Worm (Caenorhabditis elegans) whole organism, late embryonic: ENCODE results near the gene T27E7.1.

Source experiments
- C08G9.2 ChIP-seq: sonication (generic microtip); optimal IDR thresholded peaks from 2 replicates; lab custom pipeline; 2016; ENCODE audit warnings: mild to moderate bottlenecking, missing genetic modification characterization, moderate library complexity, missing compliant biosample characterization
- C38D4.7 ChIP-seq: fragments of 200-800 bp; sonication (Bioruptor generic); optimal IDR thresholded peaks from 2 replicates; lab custom pipeline; 2018; ENCODE audit warnings: mild to moderate bottlenecking, missing genetic modification characterization, moderate library complexity, missing compliant biosample characterization
- F13H6.1 ChIP-seq: sonication (generic microtip); optimal IDR thresholded peaks from 2 replicates; lab custom pipeline; 2016; ENCODE audit warnings: missing genetic modification characterization, missing compliant biosample characterization
- K02D7.2 ChIP-seq: sonication (generic microtip); optimal IDR thresholded peaks from 2 replicates; lab custom pipeline; 2017; ENCODE audit warnings: mild to moderate bottlenecking, missing genetic modification characterization, missing compliant biosample characterization
- K09A11.1 ChIP-seq: sonication (generic microtip); optimal IDR thresholded peaks from 2 replicates; lab custom pipeline; 2017; ENCODE audit warnings: antibody characterized with exemption, mild to moderate bottlenecking, missing genetic modification characterization, missing compliant biosample characterization; ENCODE audit not compliant: insufficient read depth
- Y22D7AL.16 ChIP-seq: sonication (generic microtip); optimal IDR thresholded peaks from 2 replicates; lab custom pipeline; 2016; ENCODE audit warnings: missing genetic modification characterization, missing compliant biosample characterization
- ama-1 ChIP-seq: fragments of 150-350 bp; optimal IDR thresholded peaks from 2 replicates; lab custom pipeline; 2014
- ceh-18 ChIP-seq: sonication (generic microtip); optimal IDR thresholded peaks from 2 replicates; lab custom pipeline; 2016; ENCODE audit warnings: missing genetic modification characterization, missing compliant biosample characterization
- ceh-24 ChIP-seq: sonication (generic microtip); optimal IDR thresholded peaks from 2 replicates; lab custom pipeline; 2016; ENCODE audit warnings: mild to moderate bottlenecking, missing genetic modification characterization, missing compliant biosample characterization
- ceh-30 ChIP-seq: fragments of 150-350 bp; optimal IDR thresholded peaks from 2 replicates; lab custom pipeline; 2014; ENCODE audit warnings: missing biosample characterization, missing genetic modification characterization
- ceh-31 ChIP-seq: sonication (generic microtip); optimal IDR thresholded peaks from 2 replicates; lab custom pipeline; 2016; ENCODE audit warnings: missing genetic modification characterization, missing compliant biosample characterization
- ceh-34 ChIP-seq: sonication (generic microtip); optimal IDR thresholded peaks from 2 replicates; lab custom pipeline; 2016; ENCODE audit warnings: mild to moderate bottlenecking, missing genetic modification characterization, missing compliant biosample characterization
- ceh-45 ChIP-seq: fragments of 200-800 bp; sonication (Bioruptor generic); IDR thresholded peaks from 2 replicates; pipeline ENCODE4 v1.3.6; 2022; ENCODE audit warnings: missing genetic modification reagents, missing genetic modification characterization, missing compliant biosample characterization
- ceh-48 ChIP-seq: sonication (generic microtip); optimal IDR thresholded peaks from 2 replicates; lab custom pipeline; 2016; ENCODE audit warnings: missing genetic modification characterization, inconsistent platforms, missing compliant biosample characterization
- ceh-9 ChIP-seq: sonication (generic microtip); optimal IDR thresholded peaks from 2 replicates; lab custom pipeline; 2016; ENCODE audit warnings: mild to moderate bottlenecking, missing genetic modification characterization, inconsistent platforms, missing compliant biosample characterization
- che-1 ChIP-seq: sonication (generic microtip); optimal IDR thresholded peaks from 2 replicates; lab custom pipeline; 2016; ENCODE audit warnings: mild to moderate bottlenecking, missing genetic modification characterization, missing compliant biosample characterization
- dve-1 ChIP-seq: sonication (generic microtip); optimal IDR thresholded peaks from 2 replicates; lab custom pipeline; 2017; ENCODE audit warnings: antibody characterized with exemption, mild to moderate bottlenecking, missing genetic modification characterization, missing compliant biosample characterization
- elt-4 ChIP-seq: sonication (generic microtip); optimal IDR thresholded peaks from 2 replicates; lab custom pipeline; 2016; ENCODE audit warnings: missing genetic modification characterization, missing compliant biosample characterization
- ets-4 ChIP-seq: sonication (generic microtip); optimal IDR thresholded peaks from 2 replicates; lab custom pipeline; 2016; ENCODE audit warnings: missing genetic modification characterization, missing compliant biosample characterization
- eyg-1 ChIP-seq: sonication (generic microtip); optimal IDR thresholded peaks from 2 replicates; lab custom pipeline; 2016; ENCODE audit warnings: missing genotype, missing genetic modification characterization, missing compliant biosample characterization
- fax-1 ChIP-seq: sonication (generic microtip); optimal IDR thresholded peaks from 2 replicates; lab custom pipeline; 2016; ENCODE audit warnings: missing genotype, missing genetic modification characterization, missing compliant biosample characterization
- hlh-15 ChIP-seq: sonication (generic microtip); optimal IDR thresholded peaks from 2 replicates; lab custom pipeline; 2016; ENCODE audit warnings: missing genetic modification characterization, missing compliant biosample characterization
- hlh-30 ChIP-seq: sonication (generic microtip); optimal IDR thresholded peaks from 2 replicates; lab custom pipeline; 2017; ENCODE audit warnings: antibody characterized with exemption, missing genetic modification characterization, missing compliant biosample characterization; ENCODE audit not compliant: insufficient read depth
- mec-3 ChIP-seq: sonication (generic microtip); optimal IDR thresholded peaks from 2 replicates; lab custom pipeline; 2016; ENCODE audit warnings: borderline replicate concordance, missing genetic modification characterization, missing compliant biosample characterization
- nhr-11 ChIP-seq: fragments of 150-350 bp; optimal IDR thresholded peaks from 2 replicates; lab custom pipeline; 2014; ENCODE audit warnings: missing biosample characterization, missing genetic modification characterization
- pag-3 ChIP-seq: sonication (generic microtip); optimal IDR thresholded peaks from 2 replicates; lab custom pipeline; 2016; ENCODE audit warnings: missing compliant biosample characterization, missing genetic modification characterization, borderline replicate concordance
- pax-1 ChIP-seq: fragments of 150-350 bp; optimal IDR thresholded peaks from 2 replicates; lab custom pipeline; 2014; ENCODE audit warnings: missing biosample characterization, missing genetic modification characterization
- pha-2 ChIP-seq: sonication (generic microtip); optimal IDR thresholded peaks from 2 replicates; lab custom pipeline; 2017; ENCODE audit warnings: mild to moderate bottlenecking, missing genetic modification characterization, missing compliant biosample characterization
- pqm-1 ChIP-seq: sonication (generic microtip); optimal IDR thresholded peaks from 2 replicates; lab custom pipeline; 2016; ENCODE audit warnings: missing genetic modification characterization, missing compliant biosample characterization
- ref-2 ChIP-seq: sonication (generic microtip); optimal IDR thresholded peaks from 2 replicates; lab custom pipeline; 2016; ENCODE audit warnings: missing genetic modification characterization, missing compliant biosample characterization
- rnt-1 ChIP-seq: sonication (generic microtip); optimal IDR thresholded peaks from 2 replicates; lab custom pipeline; 2016; ENCODE audit warnings: missing genetic modification characterization, missing compliant biosample characterization
- sdc-2 ChIP-seq: sonication (generic microtip); optimal IDR thresholded peaks from 2 replicates; lab custom pipeline; 2016; ENCODE audit warnings: missing genotype, missing genetic modification characterization, missing compliant biosample characterization
- sox-4 ChIP-seq: sonication (generic microtip); optimal IDR thresholded peaks from 2 replicates; lab custom pipeline; 2017; ENCODE audit warnings: mild to moderate bottlenecking, missing genetic modification characterization, inconsistent platforms, missing compliant biosample characterization
- tbx-2 ChIP-seq: sonication (generic microtip); optimal IDR thresholded peaks from 2 replicates; lab custom pipeline; 2016; ENCODE audit warnings: missing genetic modification characterization, missing compliant biosample characterization
- tbx-7 ChIP-seq: sonication (generic microtip); optimal IDR thresholded peaks from 2 replicates; lab custom pipeline; 2016; ENCODE audit warnings: missing genotype, missing genetic modification characterization, missing compliant biosample characterization
- unc-3 ChIP-seq, 2 experiments: fragments of 200-800 bp in 1 of 2; sonication (Bioruptor generic) in 1 of 2; sonication (generic microtip) in 1 of 2; conservative IDR thresholded peaks in 1 of 2; optimal IDR thresholded peaks in 1 of 2; 2 replicates each; pipeline versions ENCODE4 v1.3.6 to Lab custom; 2016 to 2022; ENCODE audit warnings: missing compliant biosample characterization in 2 of 2, missing genetic modification characterization in 2 of 2, missing genetic modification reagents in 1 of 2
- unc-55 ChIP-seq: sonication (generic microtip); optimal IDR thresholded peaks from 2 replicates; lab custom pipeline; 2017; ENCODE audit warnings: missing biosample characterization, missing genetic modification reagents, missing genetic modification characterization

T27E7.1 gene

DNA sequence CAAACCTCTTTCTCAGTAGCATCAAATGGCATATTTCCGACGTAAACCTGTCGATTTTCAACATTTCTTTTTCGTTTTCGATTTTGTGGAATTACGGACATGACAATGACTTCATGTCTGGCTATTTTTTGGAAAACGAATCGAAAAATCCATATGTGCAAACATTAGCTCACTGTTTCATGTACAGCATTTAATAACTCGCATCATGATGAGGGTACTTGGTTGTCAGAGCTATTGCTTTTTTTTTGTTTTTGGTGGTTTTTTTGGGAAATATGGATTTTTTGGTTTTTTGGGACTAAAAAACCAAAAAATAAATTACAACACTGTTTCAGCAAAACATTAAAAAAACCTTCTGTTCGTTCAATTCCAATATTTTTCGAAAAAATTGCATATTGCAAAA, 7.2 kb upstream of the T27E7.1 start, which contains the start of gene Y57G11A.5 (continued):
- TF ChIP-seq rnt-1 (tag; lab: Kevin White, UChicago) (no peak), ceh-48 (tag; lab: Kevin White, UChicago) (no peak)

- TF ChIP-seq tbx-2 (tag; lab: Kevin White, UChicago) (no peak), elt-4 (tag; lab: Kevin White, UChicago) (no peak), ceh-31 (tag; lab: Kevin White, UChicago) (no peak), sox-4 (tag; lab: Kevin White, UChicago) (no peak), K02D7.2 (tag; lab: Kevin White, UChicago) (no peak), ets-4 (tag; lab: Kevin White, UChicago) (no peak), C08G9.2 (tag; lab: Kevin White, UChicago) (no peak), unc-3 (GFP tag; conservative IDR thresholded peaks at IDR 0.05; lab: Robert Waterston, UW) (no peak), unc-3 (tag; optimal IDR thresholded peaks at IDR 0.05; lab: Kevin White, UChicago) (no peak), mec-3 (tag; lab: Kevin White, UChicago) (no peak)
Measured at ce11 chrIV:14515162-14515561, 4.4 kb upstream of the T27E7.1 start.

DNA sequence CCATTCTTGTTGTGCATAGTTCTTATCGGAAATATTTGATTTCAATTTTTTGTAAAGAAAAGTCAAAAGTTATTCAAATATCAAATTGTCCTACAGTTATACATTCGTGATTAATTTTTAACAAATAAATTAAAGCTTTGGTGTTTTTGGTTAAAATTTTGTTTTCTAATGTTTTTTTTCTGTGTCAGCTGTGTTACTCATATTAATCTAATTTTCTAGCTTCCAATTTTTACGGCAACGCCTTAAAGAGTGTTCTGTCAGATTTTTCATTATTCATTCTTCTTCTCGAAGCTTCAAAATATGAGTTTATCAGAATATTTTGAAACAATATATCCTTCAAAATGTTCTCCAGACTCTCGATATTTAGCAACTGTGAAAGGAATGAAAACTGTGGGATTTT, 4.0 kb downstream of the T27E7.1 start, which contains the start of gene srh-63:
Gene srh-63 (plus strand): TSS at position 301 of the 400 bp plus-strand sequence.
- TF ChIP-seq K02D7.2 (tag; lab: Kevin White, UChicago) (no peak), hlh-15 (tag; lab: Kevin White, UChicago) (no peak), pqm-1 (tag; lab: Kevin White, UChicago) (no peak), C38D4.7 (GFP tag; lab: Kevin White, UChicago) (no peak), ama-1 (lab: Kevin White, UChicago) (no peak), ceh-24 (no peak), fax-1 (tag; lab: Kevin White, UChicago) (no peak), dve-1 (no peak), K09A11.1 (no peak), ceh-31 (tag; lab: Kevin White, UChicago) (no peak), nhr-11 (tag; lab: Kevin White, UChicago) (no peak), F13H6.1 (no peak), ceh-30 (tag; lab: Kevin White, UChicago) (no peak), ceh-18 (no peak), Y22D7AL.16 (tag; lab: Kevin White, UChicago) (no peak)
- TF ChIP-seq, all 69 proteins: peak for 0

DNA sequence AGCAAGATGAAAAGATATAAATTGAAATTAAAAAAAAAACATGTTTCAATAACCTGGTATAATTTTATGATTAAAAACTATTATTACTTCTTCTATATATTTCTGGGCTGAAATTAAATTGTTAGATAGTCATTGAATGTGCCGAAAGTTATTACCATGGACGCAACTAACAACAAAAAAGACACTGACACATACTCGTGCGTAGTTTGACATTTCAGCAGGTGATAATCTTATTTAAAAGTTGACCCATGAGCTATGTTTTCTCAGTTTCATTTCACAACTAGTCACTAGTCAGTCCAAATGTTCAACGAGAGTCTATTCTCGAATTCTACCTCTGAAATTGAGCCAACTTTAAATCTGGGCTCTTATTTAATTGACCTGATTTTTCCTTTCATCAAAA, 9.2 kb downstream of the T27E7.1 start, which contains the start of gene T27E7.3:
Gene T27E7.3 (plus strand): TSS at position 301 of the 400 bp plus-strand sequence.
- no peak for TF ChIP-seq ref-2 (tag; lab: Kevin White, UChicago)
- TF ChIP-seq pax-1 (tag; lab: Kevin White, UChicago) = no peak
- TF ChIP-seq ceh-9 = no peak
- TF ChIP-seq ceh-48 (tag; lab: Kevin White, UChicago) = no peak
- TF ChIP-seq pha-2 = no peak
- TF ChIP-seq ceh-31 (tag; lab: Kevin White, UChicago) = no peak
- TF ChIP-seq hlh-30 = no peak
- TF ChIP-seq eyg-1 (tag; lab: Kevin White, UChicago) = no peak
- TF ChIP-seq ets-4 (tag; lab: Kevin White, UChicago) = no peak
- TF ChIP-seq tbx-7 (tag; lab: Kevin White, UChicago) = no peak
- no peak for TF ChIP-seq unc-55
- no peak for TF ChIP-seq ceh-45
- TF ChIP-seq pag-3 (tag; lab: Kevin White, UChicago) = no peak
- no peak for TF ChIP-seq che-1
- no peak for TF ChIP-seq Y22D7AL.16 (tag; lab: Kevin White, UChicago)
- no peak for TF ChIP-seq sdc-2 (tag; lab: Kevin White, UChicago)
- TF ChIP-seq ceh-34 = no peak
- TF ChIP-seq ceh-24 = no peak
- TF ChIP-seq, all 69 proteins: peak for 0
